Fruit fly (Drosophila melanogaster) whole organism, embryonic: ENCODE results near the gene Cyp313a1.
A peak's percentile ranks its signal among the peaks of the same experiment; 100 is the strongest.

Experiments
- CG10321 ChIP-seq: fragments of 200-800 bp; sonication (Bioruptor generic); IDR thresholded peaks from 2 replicates; pipeline ENCODE4 v1.3.6; 2022; ENCODE audit warnings: missing biosample characterization, missing genetic modification characterization
- CG10431 ChIP-seq: fragments of 200-800 bp; sonication (Bioruptor generic); optimal IDR thresholded peaks from 3 replicates; lab custom pipeline; 2018; ENCODE audit warnings: missing biosample characterization, mild to moderate bottlenecking, missing genetic modification characterization
- CG11696 ChIP-seq: fragments of 200-800 bp; sonication (Bioruptor generic); IDR thresholded peaks from 2 replicates; pipeline ENCODE4 v1.3.6; 2022; ENCODE audit warnings: missing biosample characterization, missing genetic modification characterization
- CG12769 ChIP-seq: fragments of 200-800 bp; sonication (Bioruptor generic); optimal IDR thresholded peaks from 2 replicates; lab custom pipeline; 2019; ENCODE audit warnings: missing biosample characterization, mild to moderate bottlenecking, missing genetic modification characterization, moderate library complexity
- CG12942 ChIP-seq: fragments of 200-800 bp; sonication (Bioruptor generic); optimal IDR thresholded peaks from 3 replicates; lab custom pipeline; 2016; ENCODE audit warnings: missing biosample characterization, missing genetic modification characterization
- CG14014 ChIP-seq: fragments of 200-800 bp; sonication (Bioruptor generic); IDR thresholded peaks from 2 replicates; pipeline ENCODE4 v1.3.6; 2022; ENCODE audit warnings: missing biosample characterization, missing genetic modification characterization
- CG15011 ChIP-seq: fragments of 200-800 bp; sonication (Bioruptor generic); optimal IDR thresholded peaks from 3 replicates; lab custom pipeline; 2018; ENCODE audit warnings: missing biosample characterization, mild to moderate bottlenecking, missing genetic modification characterization
- CG15479 ChIP-seq: fragments of 200-800 bp; sonication (Bioruptor generic); optimal IDR thresholded peaks from 3 replicates; lab custom pipeline; 2019; ENCODE audit warnings: missing biosample characterization, mild to moderate bottlenecking, missing genetic modification characterization, moderate library complexity
- CG1602 ChIP-seq: fragments of 200-800 bp; sonication (Bioruptor generic); optimal IDR thresholded peaks from 3 replicates; lab custom pipeline; 2016; ENCODE audit warnings: missing biosample characterization, missing genetic modification characterization
- CG16815 ChIP-seq: fragments of 200-800 bp; sonication (Bioruptor generic); optimal IDR thresholded peaks from 3 replicates; lab custom pipeline; 2017; ENCODE audit warnings: missing biosample characterization, mild to moderate bottlenecking, missing genetic modification characterization
- CG16863 ChIP-seq: fragments of 200-800 bp; sonication (Bioruptor generic); optimal IDR thresholded peaks from 3 replicates; lab custom pipeline; 2016; ENCODE audit warnings: missing biosample characterization, missing genetic modification characterization
- CG18262 ChIP-seq: fragments of 200-800 bp; optimal IDR thresholded peaks from 3 replicates; lab custom pipeline; 2019; ENCODE audit warnings: missing biosample characterization, mild to moderate bottlenecking, missing genetic modification characterization, moderate library complexity
- CG18599 ChIP-seq: fragments of 200-800 bp; sonication (Bioruptor generic); optimal IDR thresholded peaks from 3 replicates; lab custom pipeline; 2017; ENCODE audit warnings: missing biosample characterization, missing genetic modification characterization, mild to moderate bottlenecking, moderate library complexity, missing genetic modification reagents
- CG2129 ChIP-seq: fragments of 200-800 bp; sonication (Bioruptor generic); IDR thresholded peaks from 2 replicates; pipeline ENCODE4 v1.3.6; 2022; ENCODE audit warnings: missing biosample characterization, missing genetic modification characterization; ENCODE audit not compliant: partially characterized antibody
- CG2199 ChIP-seq: fragments of 200-800 bp; sonication (Bioruptor generic); IDR thresholded peaks from 3 replicates; pipeline ENCODE4 v1.3.6; 2022; ENCODE audit warnings: missing biosample characterization, missing genetic modification characterization
- CG7987 ChIP-seq: fragments of 200-800 bp; sonication (Bioruptor generic); optimal IDR thresholded peaks from 2 replicates; lab custom pipeline; 2018; ENCODE audit warnings: missing biosample characterization, mild to moderate bottlenecking, missing genetic modification characterization, moderate library complexity
- CG8765 ChIP-seq: fragments of 200-800 bp; sonication (Bioruptor generic); IDR thresholded peaks from 2 replicates; pipeline ENCODE4 v1.3.6; 2022; ENCODE audit warnings: missing biosample characterization, missing genetic modification characterization
- CG9215 ChIP-seq: fragments of 200-800 bp; sonication (Bioruptor generic); IDR thresholded peaks from 2 replicates; pipeline ENCODE4 v1.3.6; 2022; ENCODE audit warnings: missing biosample characterization, missing genetic modification characterization
- CG9437 ChIP-seq: fragments of 200-800 bp; sonication (Bioruptor generic); optimal IDR thresholded peaks from 2 replicates; lab custom pipeline; 2018; ENCODE audit warnings: missing biosample characterization, mild to moderate bottlenecking, missing genetic modification characterization
- CG9727 ChIP-seq: fragments of 200-800 bp; sonication (Bioruptor generic); optimal IDR thresholded peaks from 3 replicates; lab custom pipeline; 2017; ENCODE audit warnings: missing biosample characterization, mild to moderate bottlenecking, missing genetic modification characterization
- CTCF ChIP-seq: fragments of 200-800 bp; sonication (Bioruptor generic); optimal IDR thresholded peaks from 2 replicates; lab custom pipeline; 2017; ENCODE audit warnings: missing biosample characterization, mild to moderate bottlenecking, missing genetic modification characterization, moderate library complexity
- Dbx ChIP-seq: fragments of 200-800 bp; sonication (Bioruptor generic); IDR thresholded peaks from 3 replicates; pipeline ENCODE4 v1.3.6; 2022; ENCODE audit warnings: missing biosample characterization, missing genetic modification characterization
- HLH54F ChIP-seq: fragments of 200-800 bp; sonication (Bioruptor generic); optimal IDR thresholded peaks from 3 replicates; lab custom pipeline; 2016; ENCODE audit warnings: missing biosample characterization, missing genetic modification characterization
- Med ChIP-seq: fragments of 200-800 bp; sonication (Bioruptor generic); peaks from one replicate; lab custom pipeline; 2016; ENCODE audit warnings: missing biosample characterization, missing genetic modification characterization, mild to moderate bottlenecking, inconsistent platforms, moderate library complexity
- Nf-YB ChIP-seq: fragments of 200-800 bp; sonication (Bioruptor generic); optimal IDR thresholded peaks from 3 replicates; lab custom pipeline; 2019; ENCODE audit warnings: missing biosample characterization, mild to moderate bottlenecking, missing genetic modification characterization, moderate library complexity
- ara ChIP-seq: fragments of 200-800 bp; sonication (Bioruptor generic); IDR thresholded peaks from 2 replicates; pipeline ENCODE4 v1.3.6; 2022; ENCODE audit warnings: missing biosample characterization, missing genetic modification characterization
- ase ChIP-seq: fragments of 200-800 bp; sonication (Bioruptor generic); IDR thresholded peaks from 3 replicates; pipeline ENCODE4 v1.3.6; 2022; ENCODE audit warnings: missing biosample characterization, missing genetic modification characterization
- az2 ChIP-seq: fragments of 200-800 bp; sonication (Bioruptor generic); optimal IDR thresholded peaks from 3 replicates; lab custom pipeline; 2016; ENCODE audit warnings: missing biosample characterization, missing genetic modification characterization
- ewg ChIP-seq: fragments of 200-800 bp; sonication (Bioruptor generic); optimal IDR thresholded peaks from 3 replicates; lab custom pipeline; 2017; ENCODE audit warnings: mild to moderate bottlenecking, missing biosample characterization, missing genetic modification reagents, missing genetic modification characterization
- eyg ChIP-seq: fragments of 200-800 bp; sonication (Bioruptor generic); optimal IDR thresholded peaks from 3 replicates; lab custom pipeline; 2016; ENCODE audit warnings: missing biosample characterization, missing genetic modification characterization
- fd64A ChIP-seq: fragments of 200-800 bp; sonication (Bioruptor generic); optimal IDR thresholded peaks from 3 replicates; lab custom pipeline; 2018; ENCODE audit warnings: missing biosample characterization, mild to moderate bottlenecking, missing genetic modification characterization
- fd96Cb ChIP-seq: fragments of 200-800 bp; sonication (Bioruptor generic); optimal IDR thresholded peaks from 2 replicates; lab custom pipeline; 2018; ENCODE audit warnings: missing biosample characterization, mild to moderate bottlenecking, missing genetic modification characterization, moderate library complexity
- her ChIP-seq: fragments of 200-800 bp; sonication (Bioruptor generic); optimal IDR thresholded peaks from 2 replicates; lab custom pipeline; 2016; ENCODE audit warnings: missing biosample characterization, missing genetic modification characterization
- hth ChIP-seq: fragments of >200 bp; optimal IDR thresholded peaks from 2 replicates; lab custom pipeline; 2017; ENCODE audit warnings: inconsistent platforms
- insv ChIP-seq, 2 experiments: fragments of 200-800 bp; sonication (Bioruptor generic); optimal IDR thresholded peaks; 3 replicates each; lab custom pipeline; 2016 to 2018; ENCODE audit warnings: missing biosample characterization in 2 of 2, missing genetic modification characterization in 2 of 2
- inv ChIP-seq: fragments of 200-800 bp; sonication (Bioruptor generic); IDR thresholded peaks from 2 replicates; pipeline ENCODE4 v1.3.6; 2022; ENCODE audit warnings: missing biosample characterization, missing genetic modification characterization; ENCODE audit not compliant: partially characterized antibody
- jigr1 ChIP-seq: fragments of 200-800 bp; sonication (Bioruptor generic); IDR thresholded peaks from 3 replicates; pipeline ENCODE4 v1.3.6; 2022; ENCODE audit warnings: missing biosample characterization, missing genetic modification characterization
- kay ChIP-seq: fragments of 200-800 bp; sonication (Bioruptor generic); optimal IDR thresholded peaks from 2 replicates; lab custom pipeline; 2016; ENCODE audit warnings: missing biosample characterization, missing genetic modification characterization
- lola ChIP-seq, 3 experiments: fragments of >200 bp in 2 of 3; fragments of 200-800 bp in 1 of 3; sonication (Bioruptor generic) in 1 of 3; optimal IDR thresholded peaks; 2 replicates each; lab custom pipeline; 2017 to 2019; ENCODE audit warnings: missing biosample characterization in 3 of 3, missing genetic modification characterization in 3 of 3, mild to moderate bottlenecking in 1 of 3, moderate library complexity in 1 of 3
- mld ChIP-seq: fragments of 200-800 bp; sonication (Bioruptor generic); IDR thresholded peaks from 3 replicates; pipeline ENCODE4 v1.3.6; 2022; ENCODE audit warnings: missing biosample characterization, missing genetic modification characterization; ENCODE audit not compliant: partially characterized antibody
- org-1 ChIP-seq: fragments of 200-800 bp; sonication (Bioruptor generic); optimal IDR thresholded peaks from 2 replicates; lab custom pipeline; 2017; ENCODE audit warnings: missing biosample characterization, missing genetic modification characterization
- pzg ChIP-seq: fragments of 200-800 bp; sonication (Bioruptor generic); optimal IDR thresholded peaks from 3 replicates; lab custom pipeline; 2018; ENCODE audit warnings: missing biosample characterization, mild to moderate bottlenecking, missing genetic modification characterization, moderate library complexity
- salm ChIP-seq: fragments of 200-800 bp; sonication (Bioruptor generic); optimal IDR thresholded peaks from 2 replicates; lab custom pipeline; 2018; ENCODE audit warnings: missing biosample characterization, mild to moderate bottlenecking, missing genetic modification characterization
- sens-2 ChIP-seq: fragments of 200-800 bp; sonication (Bioruptor generic); IDR thresholded peaks from 2 replicates; pipeline ENCODE4 v1.3.6; 2022; ENCODE audit warnings: missing biosample characterization, missing genetic modification characterization
- ssp ChIP-seq: fragments of 200-800 bp; sonication (Bioruptor generic); IDR thresholded peaks from 2 replicates; pipeline ENCODE4 v1.3.6; 2022; ENCODE audit warnings: missing biosample characterization, missing genetic modification characterization
- sug ChIP-seq: fragments of 200-800 bp; optimal IDR thresholded peaks from 2 replicates; lab custom pipeline; 2019; ENCODE audit warnings: missing biosample characterization, mild to moderate bottlenecking, missing genetic modification characterization, moderate library complexity
- ttk ChIP-seq: fragments of 200-800 bp; sonication (Bioruptor generic); IDR thresholded peaks from 2 replicates; pipeline ENCODE4 v2.1.2; 2022; ENCODE audit warnings: missing biosample characterization, missing genetic modification characterization
- twi ChIP-seq: fragments of 200-800 bp; optimal IDR thresholded peaks from 2 replicates; lab custom pipeline; 2019; ENCODE audit warnings: missing biosample characterization, mild to moderate bottlenecking, missing genetic modification characterization, moderate library complexity
- vfl ChIP-seq: fragments of 200-800 bp; sonication (Bioruptor generic); optimal IDR thresholded peaks from 2 replicates; lab custom pipeline; 2016; ENCODE audit warnings: missing biosample characterization, missing genetic modification characterization

Cyp313a1 gene

DNA sequence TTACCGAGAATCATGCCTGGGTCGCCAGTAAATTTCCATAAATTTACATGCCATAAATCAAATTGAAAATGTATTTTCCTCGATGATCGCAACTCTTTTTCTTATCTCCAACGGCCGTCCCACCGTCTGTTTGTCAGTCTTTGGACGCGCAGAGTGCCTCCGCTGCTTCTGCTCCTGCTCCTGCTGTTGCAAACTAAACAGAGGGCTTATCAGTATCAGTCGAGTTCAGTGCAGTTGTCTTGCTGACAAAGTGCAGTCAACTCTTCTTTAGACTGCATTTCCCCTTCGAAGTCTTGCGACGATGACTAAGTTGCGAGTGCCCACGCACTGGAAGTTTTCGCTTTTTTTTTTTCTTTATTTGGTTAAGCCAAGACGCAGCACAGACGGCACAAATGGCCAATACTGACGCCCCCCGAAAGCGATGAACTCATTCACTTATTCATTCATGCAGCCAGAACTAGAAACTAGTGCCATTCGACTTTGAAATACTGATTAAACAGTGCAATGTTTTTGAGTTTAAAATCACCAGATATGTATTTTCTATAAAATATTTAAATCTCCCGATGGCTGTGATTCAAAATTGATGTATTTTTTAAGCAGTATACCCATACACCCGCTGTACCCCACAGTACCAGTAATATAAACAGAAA is 46.7 kb upstream of the Cyp313a1 start:
- peak; percentile 75 for TF ChIP-seq Med (GFP tag; lab: Kevin White, UChicago)
- no peak for TF ChIP-seq CG12942
- peak; percentile 74 for TF ChIP-seq CG15479 (GFP tag; lab: Kevin White, UChicago)

DNA sequence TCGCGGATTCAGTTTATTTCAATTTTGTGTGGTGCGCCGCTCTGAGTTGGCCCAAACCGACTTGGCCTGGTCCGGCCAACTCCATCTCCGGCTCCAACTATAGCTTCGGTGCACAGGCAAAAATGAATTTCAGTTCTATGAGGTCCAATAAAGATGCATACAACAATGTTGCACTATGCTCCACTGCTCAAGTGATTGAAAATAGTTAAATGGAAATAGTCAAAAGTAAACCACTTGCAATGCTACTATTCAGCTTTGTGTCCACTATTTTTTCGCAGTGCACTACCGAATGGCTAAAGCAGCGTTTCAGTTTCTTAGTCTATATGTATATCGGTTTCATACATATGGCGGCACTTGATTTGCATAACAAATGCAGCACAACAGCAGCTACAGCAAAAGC is 44.6 kb upstream of the Cyp313a1 start:
- TF ChIP-seq fd96Cb (tag; lab: Kevin White, UChicago) (peak; percentile 73), CG9215 (GFP tag; lab: Robert Waterston, UW) (no peak; the same call in 1 of the 2 replicates), her (GFP tag; lab: Kevin White, UChicago) (peak; percentile 61), lola (GFP tag; optimal IDR thresholded peaks at IDR 0.05; lab: Kevin White, UChicago) (no peak), HLH54F (GFP tag; lab: Kevin White, UChicago) (peak; percentile 54), sug (tag; lab: Kevin White, UChicago) (no peak), CG10321 (no peak), ssp (GFP tag; lab: Robert Waterston, UW) (peak; percentile 45; the same call in 1 of the 2 replicates), CG18262 (tag; lab: Kevin White, UChicago) (peak; percentile 50), CG10431 (GFP tag; lab: Kevin White, UChicago) (no peak), vfl (GFP tag; lab: Kevin White, UChicago) (no peak), mld (no peak), kay (GFP tag; lab: Kevin White, UChicago) (peak; percentile 3), CG18599 (GFP tag; lab: Kevin White, UChicago) (peak; percentile 71), CTCF (GFP tag; lab: Kevin White, UChicago) (no peak), salm (tag; lab: Kevin White, UChicago) (peak; percentile 19), az2 (peak; percentile 60), CG9437 (peak; percentile 31), Dbx (GFP tag; lab: Robert Waterston, UW) (peak; percentile 27; the same call in 1 of the 3 replicates), CG12769 (tag; lab: Kevin White, UChicago) (peak; percentile 84), CG9727 (GFP tag; lab: Kevin White, UChicago) (no peak), Nf-YB (GFP tag; lab: Kevin White, UChicago) (no peak), inv (GFP tag; lab: Robert Waterston, UW) (no peak), CG16863 (peak; percentile 52), twi (no peak), CG8765 (GFP tag; lab: Robert Waterston, UW) (no peak), CG14014 (GFP tag; lab: Robert Waterston, UW) (peak; percentile 67; the same call in 1 of the 2 replicates), sens-2 (peak; percentile 63), CG7987 (no peak), pzg (GFP tag; lab: Kevin White, UChicago) (no peak), insv (GFP tag; optimal IDR thresholded peaks at IDR 0.05; lab: Kevin White, UChicago) (no peak), hth (no peak), CG2129 (no peak), CG2199 (GFP tag; lab: Robert Waterston, UW) (peak; percentile 65; the same call in 1 of the 3 replicates), CG1602 (GFP tag; lab: Kevin White, UChicago) (no peak), jigr1 (peak; percentile 68; the same call in 2 of the 3 replicates), org-1 (peak; percentile 64), CG11696 (peak; percentile 50; the same call in 1 of the 2 replicates), ewg (peak; percentile 14), CG15011 (GFP tag; lab: Kevin White, UChicago) (peak; percentile 24), CG16815 (GFP tag; lab: Kevin White, UChicago) (no peak), ara (no peak), eyg (GFP tag; lab: Kevin White, UChicago) (peak; percentile 39), ase (GFP tag; lab: Robert Waterston, UW) (peak; percentile 48; the same call in 1 of the 3 replicates), ttk (peak; percentile 69), fd64A (GFP tag; lab: Kevin White, UChicago) (peak; percentile 26)
